Worm (Caenorhabditis elegans) whole organism, L4 larva: ENCODE data around the gene Y34B4A.7.

Source experiments
- pqm-1 ChIP-seq: sonication (generic microtip); optimal IDR thresholded peaks from 2 replicates; lab custom pipeline; 2017; ENCODE audit warnings: missing biosample characterization, missing genetic modification characterization
- zip-11 ChIP-seq: fragments of 200-800 bp; sonication (Bioruptor generic); IDR thresholded peaks from 2 replicates; pipeline ENCODE4 v1.3.6; 2022; ENCODE audit warnings: missing genetic modification characterization, missing compliant biosample characterization

- TF ChIP-seq zip-11 (GFP tag; lab: Robert Waterston, UW) (no peak), pqm-1 (tag; lab: Kevin White, UChicago) (no peak)
Observed at ce11 chrX:5254894-5255293, 10.8 kb downstream of the Y34B4A.7 start, which contains the start of gene nspg-13.
